Worm (Caenorhabditis elegans) whole organism, L3 larva: Measurements from ENCODE around the gene acbp-8.

Experiments
- R02D3.7 ChIP-seq: fragments of 150-350 bp; optimal IDR thresholded peaks from 2 replicates; lab custom pipeline; 2014; ENCODE audit warnings: missing biosample characterization, missing genetic modification characterization
- ZK546.5 ChIP-seq: sonication (generic microtip); optimal IDR thresholded peaks from 2 replicates; lab custom pipeline; 2017; ENCODE audit warnings: missing biosample characterization, missing genetic modification characterization
- ama-1 ChIP-seq: fragments of 150-350 bp; optimal IDR thresholded peaks from 2 replicates; lab custom pipeline; 2018
- ceh-16 ChIP-seq: sonication (generic microtip); optimal IDR thresholded peaks from 2 replicates; lab custom pipeline; 2017; ENCODE audit warnings: missing biosample characterization, missing genetic modification characterization
- ceh-28 ChIP-seq: fragments of 150-350 bp; optimal IDR thresholded peaks from 2 replicates; lab custom pipeline; 2014; ENCODE audit warnings: missing biosample characterization, missing genetic modification reagents, missing genetic modification characterization
- daf-12 ChIP-seq: fragments of 150-350 bp; optimal IDR thresholded peaks from 2 replicates; lab custom pipeline; 2014; ENCODE audit warnings: missing biosample characterization, missing genetic modification reagents, missing genetic modification characterization
- elt-1 ChIP-seq: fragments of 150-350 bp; optimal IDR thresholded peaks from 2 replicates; lab custom pipeline; 2014; ENCODE audit warnings: missing biosample characterization, missing genetic modification characterization
- elt-2 ChIP-seq: sonication (generic microtip); optimal IDR thresholded peaks from 2 replicates; lab custom pipeline; 2016; ENCODE audit warnings: missing genetic modification reagents, mild to moderate bottlenecking, missing genetic modification characterization, missing compliant biosample characterization
- elt-3 ChIP-seq, 3 experiments: fragments of 150-350 bp in 1 of 3; sonication (generic microtip) in 2 of 3; optimal IDR thresholded peaks; 2 replicates in 2 of 3; 4 replicates in 1 of 3; lab custom pipeline; 2014 to 2017; ENCODE audit warnings: missing biosample characterization in 3 of 3, missing genetic modification characterization in 3 of 3
- eor-1 ChIP-seq, 2 experiments: fragments of 150-350 bp; optimal IDR thresholded peaks; 2 replicates each; lab custom pipeline; 2014 to 2018; ENCODE audit warnings: missing biosample characterization in 2 of 2, missing genetic modification characterization in 2 of 2
- fkh-2 ChIP-seq: fragments of 150-350 bp; optimal IDR thresholded peaks from 2 replicates; lab custom pipeline; 2014; ENCODE audit warnings: missing biosample characterization, missing genetic modification reagents, missing genetic modification characterization
- fos-1 ChIP-seq: fragments of 150-350 bp; optimal IDR thresholded peaks from 2 replicates; lab custom pipeline; 2014; ENCODE audit warnings: missing biosample characterization, missing genetic modification characterization
- jun-1 ChIP-seq: fragments of 150-350 bp; optimal IDR thresholded peaks from 2 replicates; lab custom pipeline; 2014; ENCODE audit warnings: missing biosample characterization, missing genetic modification reagents, missing genetic modification characterization
- lin-39 ChIP-seq: fragments of 150-350 bp; optimal IDR thresholded peaks from 2 replicates; lab custom pipeline; 2018; ENCODE audit warnings: missing biosample characterization, missing genetic modification reagents, missing genetic modification characterization
- lsy-12 ChIP-seq: sonication (generic microtip); optimal IDR thresholded peaks from 2 replicates; lab custom pipeline; 2016; ENCODE audit warnings: mild to moderate bottlenecking, missing genetic modification characterization, missing compliant biosample characterization
- mml-1 ChIP-seq: fragments of 150-350 bp; sonication (generic microtip); optimal IDR thresholded peaks from 3 replicates; lab custom pipeline; 2014; ENCODE audit warnings: missing biosample characterization, missing genetic modification characterization
- nhr-23 ChIP-seq: fragments of 150-350 bp; optimal IDR thresholded peaks from 2 replicates; lab custom pipeline; 2014; ENCODE audit warnings: missing biosample characterization, missing genetic modification reagents, missing genetic modification characterization
- nhr-237 ChIP-seq: fragments of 150-350 bp; optimal IDR thresholded peaks from 2 replicates; lab custom pipeline; 2014; ENCODE audit warnings: missing biosample characterization, missing genetic modification characterization
- nhr-25 ChIP-seq: sonication (generic microtip); optimal IDR thresholded peaks from 2 replicates; lab custom pipeline; 2017; ENCODE audit warnings: missing biosample characterization, missing genetic modification characterization
- nhr-28 ChIP-seq: fragments of 150-350 bp; optimal IDR thresholded peaks from 2 replicates; lab custom pipeline; 2014; ENCODE audit warnings: missing biosample characterization, missing genetic modification characterization
- nhr-43 ChIP-seq: sonication (generic microtip); optimal IDR thresholded peaks from 2 replicates; lab custom pipeline; 2016; ENCODE audit warnings: mild to moderate bottlenecking, missing genetic modification characterization, missing compliant biosample characterization; ENCODE audit not compliant: poor library complexity, severe bottlenecking
- nhr-67 ChIP-seq: fragments of 150-350 bp; optimal IDR thresholded peaks from 2 replicates; lab custom pipeline; 2014; ENCODE audit warnings: missing biosample characterization, missing genetic modification characterization
- nhr-76 ChIP-seq: fragments of 150-350 bp; sonication (generic microtip); optimal IDR thresholded peaks from 5 replicates; lab custom pipeline; 2014; ENCODE audit warnings: missing biosample characterization, missing genetic modification characterization
- nhr-77 ChIP-seq: fragments of 150-350 bp; optimal IDR thresholded peaks from 2 replicates; lab custom pipeline; 2014; ENCODE audit warnings: missing biosample characterization, missing genetic modification characterization
- pha-4 ChIP-seq: fragments of 150-350 bp; optimal IDR thresholded peaks from 2 replicates; lab custom pipeline; 2014; ENCODE audit warnings: missing biosample characterization, missing genetic modification reagents, missing genetic modification characterization
- pqm-1 ChIP-seq: fragments of 150-350 bp; optimal IDR thresholded peaks from 2 replicates; lab custom pipeline; 2017; ENCODE audit warnings: missing biosample characterization, missing genetic modification characterization, inconsistent platforms
- skn-1 ChIP-seq: fragments of 150-350 bp; optimal IDR thresholded peaks from 2 replicates; lab custom pipeline; 2014; ENCODE audit warnings: missing biosample characterization, missing genetic modification characterization
- snpc-4 ChIP-seq: fragments of 150-350 bp; optimal IDR thresholded peaks from 2 replicates; lab custom pipeline; 2014; ENCODE audit warnings: missing biosample characterization, missing genetic modification characterization
- tbx-2 ChIP-seq: sonication (generic microtip); optimal IDR thresholded peaks from 2 replicates; lab custom pipeline; 2016; ENCODE audit warnings: mild to moderate bottlenecking, missing genetic modification characterization, missing compliant biosample characterization
- unc-62 ChIP-seq: fragments of 150-350 bp; sonication (generic microtip); optimal IDR thresholded peaks from 4 replicates; lab custom pipeline; 2014; ENCODE audit warnings: missing biosample characterization, missing genetic modification reagents, missing genetic modification characterization
- ztf-4 ChIP-seq: fragments of 150-350 bp; optimal IDR thresholded peaks from 2 replicates; lab custom pipeline; 2014; ENCODE audit warnings: missing biosample characterization, missing genetic modification characterization

The acbp-8 gene

DNA sequence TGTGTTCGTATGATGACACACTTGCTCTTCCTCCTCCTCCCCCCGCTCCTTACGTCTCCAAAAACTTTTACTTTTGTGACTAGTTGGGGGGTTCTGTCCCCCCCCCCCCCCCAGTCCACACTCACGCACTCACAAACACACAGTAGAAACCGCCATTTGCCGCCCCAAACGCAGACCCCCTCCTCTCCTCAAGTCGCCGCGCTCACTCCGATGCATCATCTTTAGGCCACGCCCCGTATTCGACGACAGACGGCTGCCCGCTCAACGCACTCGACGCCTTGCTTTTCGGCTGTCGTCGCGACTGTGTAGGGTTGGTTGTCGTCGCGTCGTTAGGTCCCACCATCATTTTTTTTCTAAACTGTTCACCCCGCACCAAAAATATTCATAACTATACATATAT lies 7.3 kb downstream of the acbp-8 start, which contains the start of gene zmp-2:
zmp-2 (plus strand) TSS at position 247 of the 400 bp plus-strand sequence.
- no peak for TF ChIP-seq nhr-23 (tag; lab: Kevin White, UChicago)
- TF ChIP-seq elt-2 (tag; lab: Kevin White, UChicago): no peak
- TF ChIP-seq ZK546.5 (tag; lab: Kevin White, UChicago): no peak
- TF ChIP-seq nhr-28: no peak
- TF ChIP-seq lsy-12: no peak
- TF ChIP-seq daf-12 (tag; lab: Kevin White, UChicago): no peak
- TF ChIP-seq R02D3.7 (tag; lab: Kevin White, UChicago): no peak
- no peak for TF ChIP-seq nhr-237 (tag; lab: Kevin White, UChicago)
- TF ChIP-seq eor-1 (tag; optimal IDR thresholded peaks at IDR 0.05; lab: Kevin White, UChicago): no peak
- TF ChIP-seq pqm-1 (tag; lab: Kevin White, UChicago): no peak
- no peak for TF ChIP-seq elt-1 (tag; lab: Kevin White, UChicago)
- TF ChIP-seq jun-1 (tag; lab: Kevin White, UChicago): no peak
- no peak for TF ChIP-seq fkh-2 (tag; lab: Kevin White, UChicago)
- no peak for TF ChIP-seq elt-3 (tag; optimal IDR thresholded peaks at IDR 0.05; lab: Kevin White, UChicago)
- TF ChIP-seq mml-1 (tag; lab: Kevin White, UChicago): no peak
- TF ChIP-seq nhr-67 (tag; lab: Kevin White, UChicago): no peak
- TF ChIP-seq skn-1: no peak
- TF ChIP-seq tbx-2: no peak
- no peak for TF ChIP-seq nhr-77 (tag; lab: Kevin White, UChicago)
- no peak for TF ChIP-seq lin-39 (tag; lab: Kevin White, UChicago)

DNA sequence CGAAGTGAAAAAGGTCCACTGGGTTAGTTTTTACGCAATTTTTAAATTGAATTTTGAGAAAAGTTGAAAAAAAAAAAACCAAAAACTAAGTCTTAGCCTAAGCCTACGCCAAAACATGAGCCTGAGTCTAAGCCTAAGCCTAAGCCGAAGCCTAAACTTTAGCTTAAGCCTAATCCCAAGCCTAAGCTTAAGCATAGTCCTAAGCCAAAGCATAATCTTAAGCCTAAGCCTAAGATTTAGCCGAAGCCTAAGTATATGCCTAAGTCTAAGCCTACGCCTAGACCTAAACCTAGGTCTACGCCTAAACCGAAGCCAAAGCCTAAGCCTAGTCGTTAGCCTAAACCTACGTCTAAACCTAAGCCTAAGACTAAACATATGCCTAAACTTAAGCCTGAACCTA lies 12.8 kb downstream of the acbp-8 start:
- no peak for TF ChIP-seq ceh-16
- TF ChIP-seq unc-62 (GFP tag; lab: Kevin White, UChicago): no peak
- TF ChIP-seq ZK546.5 (tag; lab: Kevin White, UChicago): no peak
- TF ChIP-seq ztf-4 (tag; lab: Kevin White, UChicago): no peak
- TF ChIP-seq snpc-4 (tag; lab: Kevin White, UChicago): no peak
- TF ChIP-seq nhr-237 (tag; lab: Kevin White, UChicago): no peak
- no peak for TF ChIP-seq nhr-23 (tag; lab: Kevin White, UChicago)
- TF ChIP-seq elt-3 (tag; optimal IDR thresholded peaks at IDR 0.05; lab: Kevin White, UChicago): no peak
- no peak for TF ChIP-seq ama-1 (lab: Kevin White, UChicago)
- TF ChIP-seq mml-1 (tag; lab: Kevin White, UChicago): no peak
- TF ChIP-seq nhr-67 (tag; lab: Kevin White, UChicago): no peak
- TF ChIP-seq skn-1: no peak

DNA sequence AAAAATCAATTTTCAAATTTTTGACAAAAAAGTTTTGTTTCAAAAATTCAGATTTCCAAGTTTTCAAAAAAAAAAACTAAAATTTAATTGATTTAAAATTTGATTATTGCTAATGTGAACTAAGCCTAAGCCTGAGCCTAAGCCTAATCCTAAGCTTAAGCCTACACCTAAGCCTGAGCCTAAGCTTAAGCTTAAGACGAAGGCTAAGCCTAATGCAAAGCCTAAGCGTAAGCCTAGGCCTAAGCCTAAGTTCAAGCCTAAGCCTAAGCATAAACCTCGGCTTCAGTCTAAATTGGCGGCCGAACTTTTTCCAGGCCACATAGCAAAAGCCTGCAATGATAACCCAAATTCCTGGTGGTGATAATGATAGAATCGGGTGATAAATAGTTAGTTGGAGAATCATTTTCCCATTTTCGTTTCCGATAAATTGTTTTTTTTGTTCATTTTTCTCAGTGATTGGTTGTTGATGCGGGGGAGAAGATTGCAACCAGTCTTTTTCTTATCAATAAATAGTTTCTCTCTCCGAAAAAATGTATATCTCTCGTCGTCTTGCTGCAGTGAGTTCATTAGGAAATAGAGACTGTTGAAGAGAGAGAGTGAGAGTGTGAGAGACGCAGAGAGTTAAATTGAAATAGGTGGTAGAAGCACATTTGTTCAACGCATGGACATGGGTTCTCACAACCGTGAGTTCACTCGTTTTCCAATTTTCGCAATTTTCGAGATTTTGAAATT lies 18.5 kb downstream of the acbp-8 start:
- TF ChIP-seq nhr-23 (tag; lab: Kevin White, UChicago) (peak; percentile 55), nhr-43 (tag; lab: Kevin White, UChicago) (peak; percentile 1), unc-62 (GFP tag; lab: Kevin White, UChicago) (no peak), ceh-28 (tag; lab: Kevin White, UChicago) (peak; percentile 33), elt-2 (tag; lab: Kevin White, UChicago) (peak; percentile 67), elt-3 (tag; optimal IDR thresholded peaks at IDR 0.05; lab: Kevin White, UChicago) (peak in 1 of 3 experiments; percentile 3), pha-4 (peak; percentile 37), nhr-76 (tag; lab: Kevin White, UChicago) (no peak), pqm-1 (tag; lab: Kevin White, UChicago) (peak; percentile 52)

DNA sequence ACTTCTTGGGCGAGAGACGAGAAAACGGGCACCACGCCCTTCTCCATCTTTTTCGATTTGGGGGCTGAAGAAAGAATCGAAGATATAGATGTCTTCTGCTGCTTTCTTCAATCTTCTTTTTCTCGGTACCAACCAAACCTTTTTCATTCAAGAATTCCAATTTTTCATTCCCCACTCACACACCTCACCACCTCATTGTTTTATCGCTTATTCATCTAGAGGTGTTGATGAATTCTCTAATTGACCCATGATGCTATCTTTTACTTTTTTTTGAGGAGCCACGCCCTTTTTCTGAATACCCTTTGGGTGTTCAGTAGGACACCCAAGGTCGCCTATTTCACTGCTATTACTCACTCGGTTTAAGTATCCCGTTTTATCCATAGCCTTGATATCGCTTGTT lies 22.7 kb downstream of the acbp-8 start:
- TF ChIP-seq nhr-25: peak; percentile 51
- no peak for TF ChIP-seq fos-1 (tag; lab: Kevin White, UChicago)
- TF ChIP-seq, all 47 proteins: peak for 1

DNA sequence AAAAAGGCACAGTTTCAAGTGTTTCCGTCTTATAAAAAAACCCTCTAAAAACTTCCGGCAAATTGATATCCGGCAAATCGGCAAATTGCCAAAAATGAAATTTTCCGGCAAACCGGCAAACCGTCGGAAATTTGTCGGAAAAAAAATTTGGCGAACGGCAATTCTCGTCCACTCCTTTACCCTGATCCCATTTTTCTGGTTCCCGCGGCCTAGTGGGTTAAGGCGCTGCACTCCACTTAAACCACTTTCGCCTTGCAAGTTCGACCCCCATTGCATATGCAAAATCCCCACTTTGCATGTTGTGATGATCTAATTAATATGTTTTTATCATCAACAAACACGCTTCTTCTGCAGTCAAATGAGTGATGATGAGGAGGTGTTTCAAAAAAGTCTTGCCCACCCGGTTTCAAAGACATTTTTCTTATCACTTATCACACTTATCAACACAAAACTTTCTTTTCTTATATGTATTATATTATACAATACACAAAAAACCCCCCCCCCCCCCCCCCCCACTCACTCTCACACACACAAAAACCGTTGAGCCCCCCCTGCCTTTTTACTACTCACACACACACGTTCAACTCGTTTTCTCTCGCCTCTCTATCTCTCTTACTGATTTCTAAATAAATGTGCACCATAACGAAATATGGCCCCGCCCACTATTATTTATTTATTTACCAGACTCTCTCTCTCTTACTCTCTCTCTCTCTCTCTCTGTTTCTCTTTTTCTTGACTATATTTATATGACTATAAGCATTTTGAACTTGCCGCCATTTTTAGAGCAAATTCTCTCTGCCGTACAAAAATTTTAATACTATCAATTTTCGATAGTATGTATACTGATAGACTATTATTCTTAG lies 24.1 kb downstream of the acbp-8 start:
- TF ChIP-seq nhr-237 (tag; lab: Kevin White, UChicago) (no peak), pqm-1 (tag; lab: Kevin White, UChicago) (peak; percentile 69), pha-4 (peak; percentile 57), elt-2 (tag; lab: Kevin White, UChicago) (peak; percentile 73)
